Worm (Caenorhabditis elegans): Measurements from ENCODE around the gene snt-6.

DNA sequence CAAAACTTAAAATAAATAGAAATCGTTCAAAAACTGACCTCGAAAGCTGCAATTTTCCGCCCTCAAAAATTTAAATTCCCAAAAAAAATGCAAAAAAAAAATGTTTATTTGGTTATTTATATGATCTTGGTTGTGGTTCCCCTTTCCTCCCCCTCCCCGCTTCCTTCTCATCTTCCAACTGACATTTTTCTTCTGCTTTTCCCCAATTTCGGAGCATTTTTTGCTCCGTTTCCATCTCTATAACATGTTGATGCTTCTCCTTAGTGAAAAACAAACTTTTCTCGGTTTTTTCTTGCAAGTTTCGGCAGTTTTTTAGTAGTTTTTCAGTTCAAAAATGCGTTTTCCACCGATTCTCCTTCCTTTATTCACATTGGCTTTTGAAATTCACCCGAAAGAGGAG, 25.0 kb upstream of the snt-6 start, which contains the start of gene Y39F10A.1:
- no peak for TF ChIP-seq pha-4 (tag; optimal IDR thresholded peaks at IDR 0.05)
- no peak for TF ChIP-seq sox-4 (tag; optimal IDR thresholded peaks at IDR 0.05)
- TF ChIP-seq ama-1 (optimal IDR thresholded peaks at IDR 0.05): no peak
- no peak for TF ChIP-seq unc-3 (GFP tag; conservative IDR thresholded peaks at IDR 0.05)
- TF ChIP-seq unc-3 (tag; optimal IDR thresholded peaks at IDR 0.05): no peak
- no peak for TF ChIP-seq pat-9 (tag; optimal IDR thresholded peaks at IDR 0.05)
- TF ChIP-seq ceh-6 (GFP tag; optimal IDR thresholded peaks at IDR 0.05): no peak
- no peak for TF ChIP-seq fkh-6 (tag; optimal IDR thresholded peaks at IDR 0.05)
- no peak for TF ChIP-seq syd-9 (tag; optimal IDR thresholded peaks at IDR 0.05)
- no peak for TF ChIP-seq nhr-11 (tag; optimal IDR thresholded peaks at IDR 0.05)
- TF ChIP-seq gmeb-2 (tag; optimal IDR thresholded peaks at IDR 0.05): no peak
- TF ChIP-seq fkh-10 (GFP tag; optimal IDR thresholded peaks at IDR 0.05): no peak
- no peak for TF ChIP-seq pqm-1 (tag; optimal IDR thresholded peaks at IDR 0.05)
- no peak for TF ChIP-seq zip-5 (tag; optimal IDR thresholded peaks at IDR 0.05)
- TF ChIP-seq elt-2 (tag; optimal IDR thresholded peaks at IDR 0.05): no peak

Measured in whole organism, late embryonic.